Worm (Caenorhabditis elegans): ENCODE data around the gene copz-1.

DNA sequence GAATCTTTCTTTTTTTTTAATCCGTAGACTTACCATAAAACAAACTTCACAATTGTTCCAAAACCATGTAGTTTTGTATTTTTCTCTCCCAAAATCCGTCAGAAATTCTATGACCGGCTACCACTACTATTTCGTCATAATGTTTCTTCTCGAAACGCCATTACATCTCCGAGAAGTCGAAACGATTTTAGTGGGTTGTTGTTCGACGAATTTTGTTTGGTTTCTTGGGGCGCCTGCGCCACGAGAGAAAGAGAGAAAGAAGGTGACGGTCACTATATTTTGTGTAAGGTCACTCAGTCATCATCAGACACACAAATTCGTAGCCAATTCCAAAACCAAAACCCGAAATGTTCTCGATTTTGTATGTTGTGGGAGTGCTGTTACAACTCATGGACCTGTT lies 14.4 kb downstream of the copz-1 start:
- no peak for TF ChIP-seq snpc-4 (GFP tag; optimal IDR thresholded peaks at IDR 0.05)
- no peak for TF ChIP-seq snpc-4 (tag; optimal IDR thresholded peaks at IDR 0.05)
- no peak for TF ChIP-seq pbrm-1 (GFP tag; IDR thresholded peaks at IDR 0.05)
- TF ChIP-seq rpc-1 (optimal IDR thresholded peaks at IDR 0.05): no peak
- TF ChIP-seq rpc-1 (tag; optimal IDR thresholded peaks at IDR 0.05): no peak
- no peak for TF ChIP-seq unc-130 (GFP tag; optimal IDR thresholded peaks at IDR 0.05)
- no peak for TF ChIP-seq ztf-18 (tag; optimal IDR thresholded peaks at IDR 0.05)
- TF ChIP-seq madf-10 (tag; optimal IDR thresholded peaks at IDR 0.05): no peak
